Worm (Caenorhabditis elegans) whole organism, L4/young adult: ENCODE results near the gene R160.13.

Source experiments
- W03F9.2 ChIP-seq: fragments of 150-350 bp; optimal IDR thresholded peaks from 2 replicates; lab custom pipeline; 2014; ENCODE audit warnings: missing biosample characterization, missing genetic modification characterization
- dao-5 ChIP-seq: sonication (generic microtip); optimal IDR thresholded peaks from 2 replicates; lab custom pipeline; 2016; ENCODE audit warnings: missing genotype, missing genetic modification characterization, moderate library complexity, missing compliant biosample characterization
- him-1 ChIP-seq: sonication (generic microtip); optimal IDR thresholded peaks from 2 replicates; lab custom pipeline; 2016; ENCODE audit warnings: missing genotype, missing genetic modification reagents, missing genetic modification characterization, missing compliant biosample characterization

DNA sequence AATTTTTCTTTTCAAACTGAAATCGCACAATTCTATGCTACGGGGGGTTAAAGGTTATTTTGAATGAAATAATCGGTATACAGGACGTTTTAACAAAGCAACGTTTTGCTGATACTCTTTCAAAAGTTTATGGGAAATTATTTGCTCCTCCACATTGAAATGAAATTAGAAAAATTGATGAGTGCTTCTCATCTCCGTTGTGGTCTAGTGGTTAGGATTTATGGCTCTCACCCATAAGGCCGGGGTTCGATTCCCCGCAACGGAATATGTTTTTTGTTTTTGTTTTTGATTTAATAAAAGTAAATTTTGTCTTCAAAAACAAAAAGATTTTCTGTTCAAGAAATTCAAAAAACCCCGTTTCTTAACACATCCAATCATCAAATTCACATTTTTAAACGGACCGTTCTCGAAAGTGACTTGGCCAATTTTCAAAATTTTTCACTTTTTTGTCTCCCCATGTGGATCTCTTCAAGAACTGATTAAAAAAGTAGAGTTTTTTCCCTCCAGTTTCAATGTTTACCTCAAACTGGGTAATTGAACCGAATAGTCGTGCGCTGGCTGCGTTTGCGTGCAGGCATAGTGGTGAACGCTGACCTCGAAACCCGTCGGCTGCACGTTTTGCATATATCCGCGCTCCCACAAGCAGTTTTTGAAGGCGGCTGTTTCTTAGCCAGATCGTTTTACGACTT, 38.4 kb upstream of the R160.13 start:
- TF ChIP-seq W03F9.2 (tag; lab: Kevin White, UChicago) (peak; percentile 5), dao-5 (no peak), him-1 (tag; lab: Kevin White, UChicago) (no peak)
